Fruit fly (Drosophila melanogaster): Measurements from ENCODE around the gene CG10793.

Gene CG10793

dm6 chrX:3344439-3345308 is 28.5 kb upstream of the CG10793 start:
- no peak for TF ChIP-seq CG8478 (optimal IDR thresholded peaks at IDR 0.05)
- no peak for TF ChIP-seq CTCF (optimal IDR thresholded peaks at IDR 0.05)

dm6 chrX:3343680-3344079 is 27.5 kb upstream of the CG10793 start:
- no peak for TF ChIP-seq CG8478 (optimal IDR thresholded peaks at IDR 0.05)
- peak; percentile 91 to 95 for TF ChIP-seq CTCF (optimal IDR thresholded peaks at IDR 0.05)

dm6 chrX:3332528-3332927 is 16.3 kb upstream of the CG10793 start:
- TF ChIP-seq CTCF (optimal IDR thresholded peaks at IDR 0.05), result no peak
- TF ChIP-seq CG8478 (optimal IDR thresholded peaks at IDR 0.05), result no peak

dm6 chrX:3328980-3329379 is 12.8 kb upstream of the CG10793 start:
- TF ChIP-seq CG8478 (optimal IDR thresholded peaks at IDR 0.05) (no peak), CTCF (optimal IDR thresholded peaks at IDR 0.05) (no peak)

dm6 chrX:3311312-3311711 is 4.9 kb downstream of the CG10793 start:
- no peak for TF ChIP-seq CG8478 (optimal IDR thresholded peaks at IDR 0.05)
- TF ChIP-seq CTCF (optimal IDR thresholded peaks at IDR 0.05), result peak; percentile 65 to 66

dm6 chrX:3310827-3311226 is 5.4 kb downstream of the CG10793 start:
- TF ChIP-seq CG8478 (optimal IDR thresholded peaks at IDR 0.05) (no peak), CTCF (optimal IDR thresholded peaks at IDR 0.05) (no peak)

dm6 chrX:3298926-3299325 is 17.3 kb downstream of the CG10793 start:
- TF ChIP-seq CTCF (optimal IDR thresholded peaks at IDR 0.05), result no peak
- no peak for TF ChIP-seq CG8478 (optimal IDR thresholded peaks at IDR 0.05)

- TF ChIP-seq CG8478 (optimal IDR thresholded peaks at IDR 0.05), result no peak
- no peak for TF ChIP-seq CTCF (optimal IDR thresholded peaks at IDR 0.05)
Observed at dm6 chrX:3297444-3298300, 18.5 kb downstream of the CG10793 start.

- TF ChIP-seq CTCF (optimal IDR thresholded peaks at IDR 0.05) (no peak), CG8478 (optimal IDR thresholded peaks at IDR 0.05) (no peak)
Observed at dm6 chrX:3296032-3296431, 20.2 kb downstream of the CG10793 start.

- TF ChIP-seq CG8478 (optimal IDR thresholded peaks at IDR 0.05), result no peak
- TF ChIP-seq CTCF (optimal IDR thresholded peaks at IDR 0.05), result no peak
Observed at dm6 chrX:3295467-3295853, 20.7 kb downstream of the CG10793 start.

- TF ChIP-seq CTCF (optimal IDR thresholded peaks at IDR 0.05), result no peak
- no peak for TF ChIP-seq CG8478 (optimal IDR thresholded peaks at IDR 0.05)
Observed at dm6 chrX:3294816-3295466, 21.3 kb downstream of the CG10793 start.

dm6 chrX:3291071-3291660 is 25.0 kb downstream of the CG10793 start:
- no peak for TF ChIP-seq CG8478 (optimal IDR thresholded peaks at IDR 0.05)

dm6 chrX:3288909-3289706 is 27.1 kb downstream of the CG10793 start:
- TF ChIP-seq CG8478 (optimal IDR thresholded peaks at IDR 0.05) (no peak), CTCF (optimal IDR thresholded peaks at IDR 0.05) (no peak)

- TF ChIP-seq CTCF (optimal IDR thresholded peaks at IDR 0.05) (no peak), CG8478 (optimal IDR thresholded peaks at IDR 0.05) (no peak)
Observed at dm6 chrX:3288247-3288838, 27.9 kb downstream of the CG10793 start.
